Fruit fly (Drosophila melanogaster) whole organism, embryonic: Measurements from ENCODE around the gene CG15772.
A peak's percentile ranks its signal among the peaks of the same experiment; 100 is the strongest.

Experiments used
- Antp ChIP-seq: fragments of 200-800 bp; sonication (Bioruptor generic); optimal IDR thresholded peaks from 3 replicates; lab custom pipeline; 2016; ENCODE audit warnings: missing biosample characterization, missing genetic modification characterization
- Atf6 ChIP-seq: fragments of 200-800 bp; sonication (Bioruptor generic); IDR thresholded peaks from 2 replicates; pipeline ENCODE4 v1.3.6; 2022; ENCODE audit warnings: missing biosample characterization, missing genetic modification characterization
- B-H1 ChIP-seq: fragments of 200-800 bp; sonication (Bioruptor generic); IDR thresholded peaks from 3 replicates; pipeline ENCODE4 v1.3.6; 2022; ENCODE audit warnings: missing biosample characterization, missing genetic modification characterization
- Blimp-1 ChIP-seq: fragments of 200-800 bp; sonication (Bioruptor generic); optimal IDR thresholded peaks from 3 replicates; lab custom pipeline; 2018; ENCODE audit warnings: missing biosample characterization, missing genetic modification characterization, mild to moderate bottlenecking, moderate library complexity, missing genetic modification reagents
- CG10431 ChIP-seq: fragments of 200-800 bp; sonication (Bioruptor generic); optimal IDR thresholded peaks from 3 replicates; lab custom pipeline; 2018; ENCODE audit warnings: missing biosample characterization, mild to moderate bottlenecking, missing genetic modification characterization
- CG10979 ChIP-seq: fragments of 200-800 bp; sonication (Bioruptor generic); optimal IDR thresholded peaks from 2 replicates; lab custom pipeline; 2018; ENCODE audit warnings: missing biosample characterization, mild to moderate bottlenecking, missing genetic modification characterization, moderate library complexity
- CG11085 ChIP-seq: fragments of 200-800 bp; sonication (Bioruptor generic); IDR thresholded peaks from 2 replicates; pipeline ENCODE4 v1.3.6; 2022; ENCODE audit warnings: missing biosample characterization, missing genetic modification characterization
- CG13424 ChIP-seq: fragments of 200-800 bp; sonication (Bioruptor generic); optimal IDR thresholded peaks from 2 replicates; lab custom pipeline; 2019; ENCODE audit warnings: missing biosample characterization, mild to moderate bottlenecking, missing genetic modification characterization, moderate library complexity
- CG1647 ChIP-seq: fragments of 200-800 bp; sonication (Bioruptor generic); optimal IDR thresholded peaks from 3 replicates; lab custom pipeline; 2016; ENCODE audit warnings: missing biosample characterization, missing genetic modification characterization
- CG18476 ChIP-seq: fragments of 200-800 bp; sonication (Bioruptor generic); optimal IDR thresholded peaks from 2 replicates; lab custom pipeline; 2016; ENCODE audit warnings: missing biosample characterization, mild to moderate bottlenecking, missing genetic modification characterization
- CG32532 ChIP-seq: fragments of 200-800 bp; sonication (Bioruptor generic); IDR thresholded peaks from 2 replicates; pipeline ENCODE4 v1.3.6; 2022; ENCODE audit warnings: missing biosample characterization, missing genetic modification characterization
- CG7786 ChIP-seq: fragments of 200-800 bp; sonication (Bioruptor generic); optimal IDR thresholded peaks from 2 replicates; lab custom pipeline; 2016; ENCODE audit warnings: missing biosample characterization, missing genetic modification characterization
- CG8281 ChIP-seq: fragments of 200-800 bp; sonication (Bioruptor generic); optimal IDR thresholded peaks from 2 replicates; lab custom pipeline; 2018; ENCODE audit warnings: missing biosample characterization, mild to moderate bottlenecking, missing genetic modification characterization, moderate library complexity
- CG8290 ChIP-seq, 3 experiments: fragments of 200-800 bp; sonication (Bioruptor generic); optimal IDR thresholded peaks; 2 replicates each; lab custom pipeline; 2016 to 2019; ENCODE audit warnings: missing biosample characterization in 3 of 3, missing genetic modification characterization in 3 of 3, mild to moderate bottlenecking in 2 of 3, moderate library complexity in 1 of 3
- CG9797 ChIP-seq: fragments of 200-800 bp; sonication (Bioruptor generic); optimal IDR thresholded peaks from 3 replicates; lab custom pipeline; 2018; ENCODE audit warnings: missing biosample characterization, mild to moderate bottlenecking, missing genetic modification characterization
- D19A ChIP-seq: fragments of 200-800 bp; optimal IDR thresholded peaks from 3 replicates; lab custom pipeline; 2019; ENCODE audit warnings: missing biosample characterization, mild to moderate bottlenecking, missing genetic modification characterization, moderate library complexity
- Dad ChIP-seq: fragments of 200-800 bp; sonication (Bioruptor generic); optimal IDR thresholded peaks from 3 replicates; lab custom pipeline; 2016; ENCODE audit warnings: missing biosample characterization, missing genetic modification characterization
- Dbx ChIP-seq: fragments of 200-800 bp; sonication (Bioruptor generic); IDR thresholded peaks from 3 replicates; pipeline ENCODE4 v1.3.6; 2022; ENCODE audit warnings: missing biosample characterization, missing genetic modification characterization
- Dp ChIP-seq: fragments of 200-800 bp; sonication (Bioruptor generic); optimal IDR thresholded peaks from 2 replicates; lab custom pipeline; 2018; ENCODE audit warnings: missing biosample characterization, mild to moderate bottlenecking, missing genetic modification characterization, moderate library complexity
- E2f2 ChIP-seq: fragments of 200-800 bp; sonication (Bioruptor generic); IDR thresholded peaks from 2 replicates; pipeline ENCODE4 v1.3.6; 2022; ENCODE audit warnings: missing biosample characterization, missing genetic modification characterization
- Gsc ChIP-seq: fragments of 200-800 bp; sonication (Bioruptor generic); IDR thresholded peaks from 2 replicates; pipeline ENCODE4 v1.3.6; 2022; ENCODE audit warnings: missing biosample characterization, missing genetic modification characterization
- Mes4 ChIP-seq: fragments of 200-800 bp; sonication (Bioruptor generic); optimal IDR thresholded peaks from 2 replicates; lab custom pipeline; 2016; ENCODE audit warnings: missing biosample characterization, missing genetic modification characterization
- Trl ChIP-seq, 3 experiments: fragments of >200 bp in 2 of 3; fragments of 200-800 bp in 1 of 3; sonication (Bioruptor generic) in 1 of 3; optimal IDR thresholded peaks; 2 replicates in 1 of 3; 3 replicates in 2 of 3; lab custom pipeline; 2016 to 2017; ENCODE audit warnings: missing biosample characterization in 1 of 3, missing genetic modification characterization in 1 of 3
- YL-1 ChIP-seq: fragments of 200-800 bp; sonication (Bioruptor generic); optimal IDR thresholded peaks from 3 replicates; lab custom pipeline; 2017; ENCODE audit warnings: missing biosample characterization, mild to moderate bottlenecking, missing genetic modification characterization
- al ChIP-seq: fragments of 200-800 bp; sonication (Bioruptor generic); IDR thresholded peaks from 2 replicates; pipeline ENCODE4 v1.3.6; 2022; ENCODE audit warnings: missing biosample characterization, missing genetic modification characterization
- az2 ChIP-seq: fragments of 200-800 bp; sonication (Bioruptor generic); optimal IDR thresholded peaks from 3 replicates; lab custom pipeline; 2016; ENCODE audit warnings: missing biosample characterization, missing genetic modification characterization
- bab2 ChIP-seq: fragments of 200-800 bp; sonication (Bioruptor generic); optimal IDR thresholded peaks from 2 replicates; lab custom pipeline; 2016; ENCODE audit warnings: missing biosample characterization, missing genetic modification characterization
- ci ChIP-seq: fragments of 200-800 bp; sonication (Bioruptor generic); IDR thresholded peaks from 3 replicates; pipeline ENCODE4 v1.3.6; 2022; ENCODE audit warnings: missing biosample characterization, missing genetic modification characterization
- crol ChIP-seq: fragments of 200-800 bp; sonication (Bioruptor generic); IDR thresholded peaks from 2 replicates; pipeline ENCODE4 v1.3.6; 2022; ENCODE audit warnings: missing biosample characterization, missing genetic modification characterization
- danr ChIP-seq: fragments of 200-800 bp; sonication (Bioruptor generic); IDR thresholded peaks from 2 replicates; pipeline ENCODE4 v1.3.6; 2022; ENCODE audit warnings: missing biosample characterization, missing genetic modification characterization
- dati ChIP-seq: fragments of 200-800 bp; sonication (Bioruptor generic); IDR thresholded peaks from 2 replicates; pipeline ENCODE4 v1.3.6; 2022; ENCODE audit warnings: missing biosample characterization, missing genetic modification characterization
- dimm ChIP-seq: fragments of 200-800 bp; sonication (Bioruptor generic); IDR thresholded peaks from 2 replicates; pipeline ENCODE4 v1.3.6; 2022; ENCODE audit warnings: missing biosample characterization, missing genetic modification characterization
- dmrt11E ChIP-seq: fragments of 200-800 bp; sonication (Bioruptor generic); optimal IDR thresholded peaks from 3 replicates; lab custom pipeline; 2018; ENCODE audit warnings: missing biosample characterization, mild to moderate bottlenecking, missing genetic modification characterization, moderate library complexity
- eve ChIP-seq, 2 experiments: fragments of >200 bp; optimal IDR thresholded peaks; 2 replicates each; lab custom pipeline; 2017; ENCODE audit warnings: missing biosample characterization in 2 of 2, missing genetic modification characterization in 2 of 2
- jigr1 ChIP-seq: fragments of 200-800 bp; sonication (Bioruptor generic); IDR thresholded peaks from 3 replicates; pipeline ENCODE4 v1.3.6; 2022; ENCODE audit warnings: missing biosample characterization, missing genetic modification characterization
- lov ChIP-seq, 2 experiments: fragments of 200-800 bp in 1 of 2; fragments of >200 bp in 1 of 2; sonication (Bioruptor generic) in 1 of 2; IDR thresholded peaks in 1 of 2; optimal IDR thresholded peaks in 1 of 2; 2 replicates in 1 of 2; 3 replicates in 1 of 2; pipeline versions ENCODE4 v1.3.6 to Lab custom; 2017 to 2022; ENCODE audit warnings: missing biosample characterization in 1 of 2, missing genetic modification characterization in 1 of 2
- pita ChIP-seq: fragments of 200-800 bp; sonication (Bioruptor generic); optimal IDR thresholded peaks from 2 replicates; lab custom pipeline; 2017; ENCODE audit warnings: missing biosample characterization, mild to moderate bottlenecking, missing genetic modification characterization
- repo ChIP-seq: fragments of 200-800 bp; sonication (Bioruptor generic); optimal IDR thresholded peaks from 2 replicates; lab custom pipeline; 2016; ENCODE audit warnings: missing biosample characterization, missing genetic modification characterization
- row ChIP-seq: fragments of 200-800 bp; sonication (Bioruptor generic); IDR thresholded peaks from 3 replicates; pipeline ENCODE4 v1.3.6; 2022; ENCODE audit warnings: missing biosample characterization, missing genetic modification characterization
- salm ChIP-seq: fragments of 200-800 bp; sonication (Bioruptor generic); optimal IDR thresholded peaks from 2 replicates; lab custom pipeline; 2018; ENCODE audit warnings: missing biosample characterization, mild to moderate bottlenecking, missing genetic modification characterization
- sima ChIP-seq: fragments of 200-800 bp; sonication (Bioruptor generic); optimal IDR thresholded peaks from 2 replicates; lab custom pipeline; 2016; ENCODE audit warnings: missing biosample characterization, missing genetic modification characterization
- vvl ChIP-seq: fragments of 200-800 bp; sonication (Bioruptor generic); IDR thresholded peaks from 2 replicates; pipeline ENCODE4 v1.3.6; 2022; ENCODE audit warnings: missing biosample characterization, missing genetic modification characterization

The CG15772 gene

DNA sequence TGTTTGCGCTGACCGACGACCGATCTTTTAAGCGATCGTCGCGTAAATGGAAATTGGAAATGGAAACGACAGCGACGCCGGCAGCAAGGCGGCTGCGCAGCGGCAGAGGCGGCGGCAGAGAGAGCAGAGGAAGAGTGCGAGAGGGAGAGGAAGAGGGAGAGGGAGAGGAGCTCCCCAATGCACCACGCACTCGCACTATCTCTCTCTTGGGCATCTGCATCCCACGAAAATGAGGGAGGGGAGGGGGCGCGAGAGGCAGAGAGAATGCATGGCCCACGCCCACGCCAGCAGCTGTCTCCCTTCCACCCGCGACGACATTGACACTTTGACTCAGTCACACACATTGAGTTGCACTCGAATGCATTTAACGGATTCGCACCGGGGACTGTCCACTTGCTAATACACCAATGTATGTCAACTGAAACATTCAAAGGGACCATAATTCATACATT, 18.7 kb downstream of the CG15772 start, which contains the start of gene CG3097 (continued):
- no peak for TF ChIP-seq repo
- no peak for TF ChIP-seq salm (tag; lab: Kevin White, UChicago)

DNA sequence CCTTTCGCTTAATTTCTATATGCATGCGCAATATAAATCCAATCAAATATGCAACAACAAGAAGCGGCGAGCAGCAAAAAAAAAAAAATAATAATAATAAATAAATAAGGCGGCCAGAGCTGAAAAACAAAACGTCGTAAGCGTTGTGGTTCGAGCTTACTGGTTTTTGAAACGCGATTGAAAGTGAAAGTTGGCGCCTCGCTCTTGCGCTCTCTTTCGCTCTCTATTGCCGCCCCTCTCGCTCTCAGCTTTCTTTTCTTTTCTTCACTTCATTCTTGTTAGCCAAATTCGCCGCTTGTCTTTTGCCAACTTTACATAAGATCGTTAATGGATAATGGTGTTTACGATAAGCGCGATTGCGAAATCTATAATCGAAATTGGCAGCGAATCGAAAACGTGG, 20.4 kb downstream of the CG15772 start:
- TF ChIP-seq Blimp-1: peak; percentile 98
- TF ChIP-seq CG10431 (GFP tag; lab: Kevin White, UChicago): peak; percentile 38
- TF ChIP-seq danr (GFP tag; lab: Robert Waterston, UW): no peak
- no peak for TF ChIP-seq dati (GFP tag; lab: Robert Waterston, UW)
- TF ChIP-seq Trl (optimal IDR thresholded peaks at IDR 0.05; lab: Kevin White, UChicago): peak in 1 of 2 experiments; percentile 48
- no peak for TF ChIP-seq Trl (GFP tag; optimal IDR thresholded peaks at IDR 0.05; lab: Kevin White, UChicago)
- TF ChIP-seq bab2: no peak

DNA sequence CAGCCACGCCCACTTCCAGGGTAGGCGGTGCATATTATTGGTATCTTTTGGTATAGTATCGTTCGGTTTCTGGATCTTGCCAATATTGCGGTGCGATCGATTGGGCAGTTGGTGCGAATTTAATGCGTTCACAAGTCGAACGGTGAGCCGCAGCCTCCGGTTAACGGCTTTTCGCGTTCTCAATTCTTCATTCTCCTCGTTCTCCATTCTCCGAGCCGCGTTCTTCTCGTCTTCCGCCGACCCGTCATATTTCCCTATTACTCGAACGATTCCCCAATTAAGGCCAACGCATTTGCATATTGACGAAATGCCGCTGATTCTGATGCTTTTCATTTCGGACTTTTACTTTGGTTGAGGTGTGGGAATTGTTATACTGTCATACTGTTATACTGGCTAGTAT, 24.5 kb downstream of the CG15772 start, which contains the start of gene CG42264:
TSS of gene CG42264 (minus strand) at position 101 of the 400 bp plus-strand sequence.
- TF ChIP-seq CG8281 (peak; percentile 40), vvl (GFP tag; lab: Robert Waterston, UW) (peak; percentile 22; the same call in 1 of the 2 replicates), CG32532 (GFP tag; lab: Robert Waterston, UW) (no peak)

DNA sequence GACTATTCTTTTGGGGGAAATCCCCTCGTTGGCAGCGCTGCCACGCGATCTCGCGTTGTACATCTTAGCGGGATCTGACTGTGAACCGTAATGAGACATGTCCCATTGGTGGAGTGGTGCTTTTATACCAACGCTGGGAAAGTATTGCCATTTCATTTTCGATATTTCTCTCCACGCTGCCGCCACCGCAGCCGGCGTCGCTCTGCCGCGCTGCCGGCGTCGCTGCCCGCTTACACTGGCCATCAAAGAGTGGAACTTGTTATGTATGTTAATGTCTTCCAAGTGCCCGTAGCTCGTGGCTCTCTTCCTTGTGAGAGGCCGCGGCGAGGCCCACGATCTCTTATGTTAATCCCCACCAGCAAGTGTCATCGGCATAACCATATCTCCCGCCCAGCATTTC, 29.5 kb downstream of the CG15772 start, which contains the start of gene CG3108:
TSS of gene CG3108 (minus strand) at position 101 of the 400 bp plus-strand sequence.
- TF ChIP-seq Dp (GFP tag; lab: Kevin White, UChicago) (no peak), ci (no peak)

DNA sequence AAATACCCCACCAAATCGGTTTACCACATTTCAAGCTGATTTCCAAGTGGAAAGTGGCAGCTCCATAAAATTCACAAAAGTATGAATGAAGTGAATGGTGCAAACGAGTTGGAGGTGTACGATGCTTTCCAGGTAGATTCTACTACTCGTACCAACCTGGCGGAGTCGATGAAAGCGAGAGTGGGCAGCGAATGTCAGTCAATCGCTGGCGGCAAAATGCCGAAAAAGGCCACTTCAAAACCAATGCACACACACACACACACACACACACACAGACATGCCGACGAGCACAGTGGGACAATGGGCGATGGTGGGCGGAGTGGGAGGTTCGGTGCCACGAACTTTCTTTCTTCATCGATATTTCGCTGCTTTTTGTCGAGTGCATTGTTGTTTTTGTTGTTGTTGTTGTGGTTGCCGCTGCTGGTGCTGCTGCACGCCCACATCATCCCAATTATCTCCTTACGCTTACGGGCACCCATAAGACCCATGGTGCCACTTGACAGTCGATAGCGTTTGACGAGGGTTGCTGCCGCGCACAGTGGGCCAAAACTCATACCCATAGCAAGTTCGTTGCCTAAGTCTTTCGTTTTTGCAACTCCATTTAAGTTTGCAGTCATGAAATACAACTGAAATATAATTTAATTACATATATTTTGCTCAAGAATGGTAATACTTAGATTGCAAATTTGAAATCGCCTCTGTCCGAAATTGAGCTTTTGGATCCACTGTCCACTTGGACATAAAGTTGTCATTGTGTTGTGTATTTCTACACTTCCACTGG, 31.4 kb downstream of the CG15772 start:
- TF ChIP-seq Gsc (GFP tag; lab: Robert Waterston, UW): no peak
- TF ChIP-seq pita (GFP tag; lab: Kevin White, UChicago): no peak
- TF ChIP-seq eve (GFP tag; optimal IDR thresholded peaks at IDR 0.05; lab: Kevin White, UChicago): no peak
- TF ChIP-seq YL-1 (GFP tag; lab: Kevin White, UChicago): no peak
- no peak for TF ChIP-seq bab2
- TF ChIP-seq B-H1 (GFP tag; lab: Robert Waterston, UW): no peak; the same call in 2 of the 3 replicates
- TF ChIP-seq D19A (tag; lab: Kevin White, UChicago): no peak
- TF ChIP-seq Antp (GFP tag; lab: Kevin White, UChicago): no peak
- TF ChIP-seq crol: no peak
- peak; percentile 41; the same call in 1 of the 3 replicates for TF ChIP-seq row (GFP tag; lab: Robert Waterston, UW)
- TF ChIP-seq jigr1: no peak
- no peak for TF ChIP-seq CG8290 (GFP tag; optimal IDR thresholded peaks at IDR 0.05; lab: Kevin White, UChicago)
- TF ChIP-seq CG8290 (tag; optimal IDR thresholded peaks at IDR 0.05; lab: Kevin White, UChicago): no peak
- no peak for TF ChIP-seq CG9797 (GFP tag; lab: Kevin White, UChicago)
- no peak for TF ChIP-seq CG11085 (GFP tag; lab: Robert Waterston, UW)
- TF ChIP-seq CG1647 (GFP tag; lab: Kevin White, UChicago): no peak
- no peak for TF ChIP-seq Atf6 (GFP tag; lab: Robert Waterston, UW)
- TF ChIP-seq Dbx (GFP tag; lab: Robert Waterston, UW): no peak
- peak; percentile 31 for TF ChIP-seq dmrt11E (tag; lab: Kevin White, UChicago)
- TF ChIP-seq lov (optimal IDR thresholded peaks at IDR 0.05; lab: Kevin White, UChicago): no peak
- TF ChIP-seq lov (GFP tag; IDR thresholded peaks at IDR 0.05; lab: Robert Waterston, UW): no peak
- no peak for TF ChIP-seq CG18476
- peak; percentile 47 for TF ChIP-seq CG13424 (tag; lab: Kevin White, UChicago)
- TF ChIP-seq az2: peak; percentile 47
- TF ChIP-seq Dad (GFP tag; lab: Kevin White, UChicago): no peak
- TF ChIP-seq dimm: no peak
- TF ChIP-seq CG10979: peak; percentile 63
- no peak for TF ChIP-seq al (GFP tag; lab: Robert Waterston, UW)
- TF ChIP-seq CG7786: no peak
- no peak for TF ChIP-seq sima (GFP tag; lab: Kevin White, UChicago)
- TF ChIP-seq E2f2 (GFP tag; lab: Robert Waterston, UW): no peak
- TF ChIP-seq Mes4 (GFP tag; lab: Kevin White, UChicago): no peak
